Worm (Caenorhabditis elegans) whole organism, L4 larva: Measurements from ENCODE around the gene C34C6.9.

Source experiments
- F10B5.3 ChIP-seq: sonication (generic microtip); optimal IDR thresholded peaks from 2 replicates; lab custom pipeline; 2016; ENCODE audit warnings: mild to moderate bottlenecking, missing genetic modification characterization, missing compliant biosample characterization
- F44E2.7 ChIP-seq: fragments of 200-800 bp; sonication (Bioruptor generic); IDR thresholded peaks from 2 replicates; pipeline ENCODE4 v2.1.2; 2022; ENCODE audit warnings: missing genetic modification characterization, missing compliant biosample characterization
- T26A8.4 ChIP-seq: fragments of 200-800 bp; sonication (Bioruptor generic); IDR thresholded peaks from 2 replicates; pipeline ENCODE4 v1.3.6; 2022; ENCODE audit warnings: missing genetic modification characterization, missing compliant biosample characterization
- ZK546.5 ChIP-seq, 2 experiments: sonication (generic microtip); optimal IDR thresholded peaks; 2 replicates each; lab custom pipeline; 2017; ENCODE audit warnings: missing biosample characterization in 2 of 2, missing genetic modification characterization in 2 of 2
- aha-1 ChIP-seq: fragments of 150-350 bp; peaks from one replicate; lab custom pipeline; 2014; ENCODE audit warnings: missing biosample characterization, missing genetic modification characterization
- ama-1 ChIP-seq: fragments of 150-350 bp; optimal IDR thresholded peaks from 2 replicates; lab custom pipeline; 2014; ENCODE audit warnings: inconsistent platforms, mixed read lengths
- ceh-32 ChIP-seq: sonication (generic microtip); optimal IDR thresholded peaks from 2 replicates; lab custom pipeline; 2016; ENCODE audit warnings: mild to moderate bottlenecking, missing genetic modification characterization, missing compliant biosample characterization; ENCODE audit not compliant: poor library complexity
- ceh-62 ChIP-seq: sonication (generic microtip); optimal IDR thresholded peaks from 2 replicates; lab custom pipeline; 2017; ENCODE audit warnings: missing biosample characterization, missing genetic modification characterization
- ceh-82 ChIP-seq: sonication (generic microtip); optimal IDR thresholded peaks from 2 replicates; lab custom pipeline; 2017; ENCODE audit warnings: missing biosample characterization, missing genetic modification characterization
- daf-16 ChIP-seq, 3 experiments: sonication (generic microtip); optimal IDR thresholded peaks; 2 replicates each; lab custom pipeline; 2016 to 2017; ENCODE audit warnings: missing genetic modification characterization in 3 of 3, missing genetic modification reagents in 3 of 3, mild to moderate bottlenecking in 2 of 3, missing compliant biosample characterization in 2 of 3, missing biosample characterization in 1 of 3, moderate library complexity in 1 of 3
- daf-8 ChIP-seq: fragments of 200-800 bp; sonication (Bioruptor generic); IDR thresholded peaks from 2 replicates; pipeline ENCODE4 v1.3.6; 2022; ENCODE audit warnings: missing genetic modification characterization, missing compliant biosample characterization
- dmd-8 ChIP-seq: fragments of 200-800 bp; sonication (Bioruptor generic); IDR thresholded peaks from 2 replicates; pipeline ENCODE4 v1.3.6; 2022; ENCODE audit warnings: missing genetic modification characterization, missing compliant biosample characterization
- dmd-9 ChIP-seq: fragments of 200-800 bp; sonication (Bioruptor generic); IDR thresholded peaks from 2 replicates; pipeline ENCODE4 v1.3.6; 2022; ENCODE audit warnings: missing genetic modification reagents, missing genetic modification characterization, missing compliant biosample characterization
- dpl-1 ChIP-seq: fragments of 150-350 bp; optimal IDR thresholded peaks from 2 replicates; lab custom pipeline; 2014; ENCODE audit warnings: missing biosample characterization, missing genetic modification reagents, missing genetic modification characterization
- dve-1 ChIP-seq: sonication (generic microtip); optimal IDR thresholded peaks from 2 replicates; lab custom pipeline; 2017; ENCODE audit warnings: antibody characterized with exemption, mild to moderate bottlenecking, missing genetic modification characterization, missing compliant biosample characterization; ENCODE audit not compliant: insufficient read depth
- fkh-10 ChIP-seq: fragments of 150-350 bp; optimal IDR thresholded peaks from 2 replicates; lab custom pipeline; 2014; ENCODE audit warnings: missing biosample characterization, missing genetic modification reagents, missing genetic modification characterization
- hif-1 ChIP-seq, 2 experiments: sonication (generic microtip); optimal IDR thresholded peaks; 2 replicates each; lab custom pipeline; 2016 to 2017; ENCODE audit warnings: missing compliant biosample characterization in 2 of 2, missing genetic modification characterization in 2 of 2, missing genetic modification reagents in 2 of 2, missing genotype in 2 of 2, mild to moderate bottlenecking in 1 of 2
- hlh-11 ChIP-seq: fragments of 200-800 bp; sonication (Bioruptor generic); optimal IDR thresholded peaks from 2 replicates; lab custom pipeline; 2018; ENCODE audit warnings: mild to moderate bottlenecking, missing genetic modification characterization, missing compliant biosample characterization
- hlh-30 ChIP-seq: sonication (generic microtip); optimal IDR thresholded peaks from 2 replicates; lab custom pipeline; 2017; ENCODE audit warnings: antibody characterized with exemption, mild to moderate bottlenecking, missing genetic modification characterization, missing compliant biosample characterization; ENCODE audit not compliant: insufficient read depth
- lin-38 ChIP-seq: fragments of 200-800 bp; sonication (Bioruptor generic); IDR thresholded peaks from 2 replicates; pipeline ENCODE4 v1.3.6; 2022; ENCODE audit warnings: missing genetic modification reagents, missing genetic modification characterization, missing compliant biosample characterization
- lin-39 ChIP-seq: fragments of 150-350 bp; optimal IDR thresholded peaks from 2 replicates; lab custom pipeline; 2014; ENCODE audit warnings: missing biosample characterization, missing genetic modification reagents, missing genetic modification characterization
- lsy-2 ChIP-seq, 2 experiments: fragments of 150-350 bp in 1 of 2; sonication (generic microtip) in 1 of 2; optimal IDR thresholded peaks; 2 replicates each; lab custom pipeline; 2014 to 2017; ENCODE audit warnings: missing biosample characterization in 2 of 2, missing genetic modification characterization in 2 of 2
- mdl-1 ChIP-seq, 2 experiments: fragments of 150-350 bp in 1 of 2; sonication (generic microtip) in 1 of 2; optimal IDR thresholded peaks; 2 replicates each; lab custom pipeline; 2014 to 2017; ENCODE audit warnings: missing biosample characterization in 2 of 2, missing genetic modification characterization in 2 of 2
- mdt-29 ChIP-seq: fragments of 200-800 bp; sonication (Bioruptor generic); IDR thresholded peaks from 2 replicates; pipeline ENCODE4 v1.3.6; 2022; ENCODE audit warnings: missing genetic modification reagents, missing genetic modification characterization, missing compliant biosample characterization
- mes-2 ChIP-seq: sonication (generic microtip); optimal IDR thresholded peaks from 2 replicates; lab custom pipeline; 2016; ENCODE audit warnings: missing genotype, mild to moderate bottlenecking, missing genetic modification characterization, missing compliant biosample characterization; ENCODE audit not compliant: poor library complexity, severe bottlenecking
- mxl-3 ChIP-seq: fragments of 200-800 bp; sonication (Bioruptor generic); optimal IDR thresholded peaks from 2 replicates; lab custom pipeline; 2018; ENCODE audit warnings: mild to moderate bottlenecking, missing genetic modification characterization, missing compliant biosample characterization
- nhr-25 ChIP-seq: sonication (generic microtip); optimal IDR thresholded peaks from 2 replicates; lab custom pipeline; 2017; ENCODE audit warnings: missing genetic modification characterization, mild to moderate bottlenecking, missing compliant biosample characterization, antibody characterized with exemption, moderate library complexity, borderline replicate concordance; ENCODE audit not compliant: insufficient read depth
- nhr-28 ChIP-seq: fragments of 150-350 bp; optimal IDR thresholded peaks from 2 replicates; lab custom pipeline; 2014; ENCODE audit warnings: missing biosample characterization, missing genetic modification characterization
- nhr-41 ChIP-seq: fragments of 200-800 bp; sonication (Bioruptor generic); IDR thresholded peaks from 2 replicates; pipeline ENCODE4 v1.3.6; 2022; ENCODE audit warnings: missing genetic modification reagents, missing genetic modification characterization, missing compliant biosample characterization
- nhr-76 ChIP-seq: fragments of 150-350 bp; optimal IDR thresholded peaks from 2 replicates; lab custom pipeline; 2014; ENCODE audit warnings: missing biosample characterization, missing genetic modification characterization
- nhr-77 ChIP-seq: fragments of 150-350 bp; optimal IDR thresholded peaks from 2 replicates; lab custom pipeline; 2014; ENCODE audit warnings: missing biosample characterization, missing genetic modification characterization
- rbr-2 ChIP-seq: sonication (generic microtip); optimal IDR thresholded peaks from 2 replicates; lab custom pipeline; 2016; ENCODE audit warnings: missing genotype, missing genetic modification characterization, missing compliant biosample characterization
- set-16 ChIP-seq: fragments of 200-800 bp; sonication (Bioruptor generic); IDR thresholded peaks from 2 replicates; pipeline ENCODE4 v1.3.6; 2022; ENCODE audit warnings: missing genetic modification reagents, missing genetic modification characterization, missing compliant biosample characterization
- skn-1 ChIP-seq: fragments of 150-350 bp; optimal IDR thresholded peaks from 2 replicates; lab custom pipeline; 2014; ENCODE audit warnings: missing biosample characterization, missing genetic modification characterization
- spr-3 ChIP-seq: fragments of 200-800 bp; sonication (Bioruptor generic); optimal IDR thresholded peaks from 2 replicates; lab custom pipeline; 2018; ENCODE audit warnings: mild to moderate bottlenecking, missing genetic modification characterization, missing compliant biosample characterization
- tra-1 ChIP-seq: fragments of 200-800 bp; sonication (Bioruptor generic); IDR thresholded peaks from 2 replicates; pipeline ENCODE4 v1.3.6; 2022; ENCODE audit warnings: missing genetic modification reagents, missing genetic modification characterization, missing compliant biosample characterization
- unc-62 ChIP-seq, 3 experiments: fragments of 150-350 bp in 1 of 3; sonication (generic microtip); optimal IDR thresholded peaks in 2 of 3; peaks in 1 of 3; 1 replicate in 1 of 3; 2 replicates in 2 of 3; lab custom pipeline; 2014 to 2017; ENCODE audit warnings: missing biosample characterization in 3 of 3, missing genetic modification characterization in 3 of 3, missing genetic modification reagents in 3 of 3, missing genotype in 1 of 3
- zag-1 ChIP-seq: fragments of 150-350 bp; optimal IDR thresholded peaks from 2 replicates; lab custom pipeline; 2014; ENCODE audit warnings: missing biosample characterization, missing genetic modification characterization
- zip-11 ChIP-seq: fragments of 200-800 bp; sonication (Bioruptor generic); IDR thresholded peaks from 2 replicates; pipeline ENCODE4 v1.3.6; 2022; ENCODE audit warnings: missing genetic modification characterization, missing compliant biosample characterization

Gene C34C6.9

DNA sequence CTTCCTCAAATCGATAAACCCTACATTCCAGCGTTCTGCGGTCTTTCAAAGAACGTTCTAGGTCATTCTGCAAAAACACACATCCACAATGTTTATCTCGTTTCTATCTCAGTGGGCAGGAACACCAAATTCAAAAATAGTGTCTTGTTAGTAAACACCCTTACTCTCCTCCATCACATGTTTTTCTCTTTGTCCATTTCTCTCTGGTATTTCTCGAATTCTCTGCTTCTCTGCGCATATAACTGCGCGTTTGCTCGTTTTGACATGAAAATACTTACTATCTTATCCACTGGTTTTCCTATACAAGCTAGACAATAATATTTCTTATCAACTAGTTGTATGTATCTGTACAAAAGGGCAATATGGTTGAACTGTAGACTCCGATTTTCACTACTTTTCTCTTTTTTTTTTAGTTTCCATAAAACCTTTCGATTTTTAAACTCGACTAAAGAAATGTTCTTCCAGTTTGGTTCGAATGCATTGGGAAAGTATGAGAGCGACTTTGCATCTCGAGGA is 35.0 kb upstream of the C34C6.9 start, which contains the start of gene pyr-1:
Gene pyr-1, plus strand, starts transcription at position 466 of the 516 bp plus-strand sequence.
- TF ChIP-seq aha-1 (peak; percentile 4), hlh-30 (peak; percentile 72), rbr-2 (tag; lab: Kevin White, UChicago) (no peak), mes-2 (tag; lab: Kevin White, UChicago) (peak; percentile 23), dve-1 (tag; lab: Kevin White, UChicago) (peak; percentile 18), fkh-10 (GFP tag; lab: Kevin White, UChicago) (no peak), mdl-1 (tag; optimal IDR thresholded peaks at IDR 0.05; lab: Kevin White, UChicago) (peak in 1 of 2 experiments; percentile 64), ZK546.5 (tag; optimal IDR thresholded peaks at IDR 0.05; lab: Kevin White, UChicago) (no peak), unc-62 (GFP tag; optimal IDR thresholded peaks at IDR 0.05 in 1 of 2; lab: Kevin White, UChicago) (peak in 1 of 2 experiments; percentile 55), unc-62 (tag; optimal IDR thresholded peaks at IDR 0.05; lab: Kevin White, UChicago) (no peak), daf-16 (GFP tag; optimal IDR thresholded peaks at IDR 0.05; lab: Kevin White, UChicago) (peak in 1 of 2 experiments; percentile 90), daf-16 (tag; optimal IDR thresholded peaks at IDR 0.05; lab: Kevin White, UChicago) (peak; percentile 93), nhr-28 (tag; lab: Kevin White, UChicago) (peak; percentile 81)

DNA sequence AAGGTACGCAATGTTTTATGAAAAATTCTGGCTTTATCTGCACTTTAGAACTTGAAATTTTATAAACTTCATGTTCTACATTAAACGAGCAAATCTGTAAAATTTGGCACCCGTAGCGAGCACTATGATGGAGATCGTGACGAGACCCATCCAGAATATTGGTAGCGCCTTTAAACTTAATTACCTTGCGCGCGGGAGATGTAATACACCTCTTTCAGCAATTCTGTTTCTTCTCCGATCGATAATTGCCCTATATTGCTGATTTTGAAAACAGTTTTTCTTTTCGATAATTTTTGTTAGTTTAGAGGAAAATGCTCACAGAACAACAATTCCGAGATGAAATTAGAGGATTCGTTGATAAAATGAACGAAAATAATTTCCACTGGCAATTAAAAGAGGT is 26.9 kb upstream of the C34C6.9 start, which contains the start of gene atg-10:
Gene atg-10, plus strand, starts transcription at position 301 of the 400 bp plus-strand sequence.
- peak; percentile 43 for TF ChIP-seq ama-1 (lab: Kevin White, UChicago)
- no peak for TF ChIP-seq F10B5.3 (tag; lab: Kevin White, UChicago)
- peak in 1 of 2 experiments; percentile 5 for TF ChIP-seq unc-62 (GFP tag; optimal IDR thresholded peaks at IDR 0.05 in 1 of 2; lab: Kevin White, UChicago)
- TF ChIP-seq unc-62 (tag; optimal IDR thresholded peaks at IDR 0.05; lab: Kevin White, UChicago) = no peak
- TF ChIP-seq, all 104 proteins: peak for 2

DNA sequence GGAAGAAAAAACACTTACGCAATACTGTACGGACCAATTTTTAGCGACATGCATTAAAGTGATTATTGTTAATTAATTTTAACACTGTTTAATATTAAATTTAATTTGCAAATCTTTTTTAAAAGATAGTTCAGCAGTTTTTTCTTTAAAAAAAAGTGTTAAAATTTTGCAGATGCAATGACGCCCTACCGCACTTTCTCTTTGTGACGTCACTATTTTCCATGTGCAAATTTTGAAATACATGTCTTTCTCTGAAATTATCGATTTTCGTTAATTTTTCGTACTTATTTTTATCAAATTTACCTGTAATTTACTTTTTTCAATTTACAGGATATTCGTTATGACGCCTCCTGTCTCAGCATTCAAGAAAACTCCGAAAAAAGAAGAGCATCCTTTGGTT is 24.2 kb upstream of the C34C6.9 start, which contains the start of the genes piga-1 and eif-2Bepsilon:
Gene piga-1, minus strand, starts transcription at position 174 of the 400 bp plus-strand sequence.
Gene eif-2Bepsilon, plus strand, starts transcription at position 331 of the 400 bp plus-strand sequence.
- TF ChIP-seq rbr-2 (tag; lab: Kevin White, UChicago) (peak; percentile 16), dpl-1 (GFP tag; lab: Kevin White, UChicago) (peak; percentile 49), daf-8 (no peak), mdt-29 (GFP tag; lab: Robert Waterston, UW) (no peak), lin-39 (tag; lab: Kevin White, UChicago) (no peak), dve-1 (tag; lab: Kevin White, UChicago) (peak; percentile 22), nhr-77 (tag; lab: Kevin White, UChicago) (peak; percentile 16), zip-11 (GFP tag; lab: Robert Waterston, UW) (no peak), hif-1 (tag; optimal IDR thresholded peaks at IDR 0.05; lab: Kevin White, UChicago) (peak in 1 of 2 experiments; percentile 3), mes-2 (tag; lab: Kevin White, UChicago) (peak; percentile 53), mdl-1 (tag; optimal IDR thresholded peaks at IDR 0.05; lab: Kevin White, UChicago) (peak in 1 of 2 experiments; percentile 75), lin-38 (GFP tag; lab: Robert Waterston, UW) (peak; percentile 90), tra-1 (GFP tag; lab: Robert Waterston, UW) (no peak), mxl-3 (GFP tag; lab: Kevin White, UChicago) (peak; percentile 24)
- TF ChIP-seq, all 104 proteins: peak for 9

DNA sequence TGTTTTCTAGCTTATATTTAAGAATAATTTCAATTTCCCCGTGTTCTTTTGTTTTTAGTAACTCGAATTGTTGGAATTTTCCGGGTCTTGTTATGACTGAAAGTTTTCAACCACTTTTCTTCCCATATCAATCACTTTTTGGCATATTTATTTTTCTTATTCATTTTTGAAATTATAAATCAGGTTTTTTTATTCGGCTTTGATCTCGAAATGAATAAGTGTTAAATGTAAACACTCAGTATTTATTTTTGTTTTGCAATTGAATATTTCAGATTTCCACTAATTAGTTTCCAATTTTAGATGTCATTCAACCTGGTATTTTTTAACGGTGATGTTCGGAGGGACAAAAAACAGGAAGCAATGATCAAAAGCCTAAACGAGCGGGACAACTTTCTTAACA is 21.2 kb upstream of the C34C6.9 start, which contains the start of gene etc-1:
Gene etc-1, plus strand, starts transcription at position 301 of the 400 bp plus-strand sequence.
- no peak for TF ChIP-seq lsy-2 (tag; optimal IDR thresholded peaks at IDR 0.05; lab: Kevin White, UChicago)
- peak in 1 of 2 experiments; percentile 34 for TF ChIP-seq unc-62 (GFP tag; optimal IDR thresholded peaks at IDR 0.05 in 1 of 2; lab: Kevin White, UChicago)
- no peak for TF ChIP-seq unc-62 (tag; optimal IDR thresholded peaks at IDR 0.05; lab: Kevin White, UChicago)
- no peak for TF ChIP-seq ceh-62 (tag; lab: Kevin White, UChicago)
- peak; percentile 11 for TF ChIP-seq ama-1 (lab: Kevin White, UChicago)
- TF ChIP-seq, all 104 proteins: peak for 2

DNA sequence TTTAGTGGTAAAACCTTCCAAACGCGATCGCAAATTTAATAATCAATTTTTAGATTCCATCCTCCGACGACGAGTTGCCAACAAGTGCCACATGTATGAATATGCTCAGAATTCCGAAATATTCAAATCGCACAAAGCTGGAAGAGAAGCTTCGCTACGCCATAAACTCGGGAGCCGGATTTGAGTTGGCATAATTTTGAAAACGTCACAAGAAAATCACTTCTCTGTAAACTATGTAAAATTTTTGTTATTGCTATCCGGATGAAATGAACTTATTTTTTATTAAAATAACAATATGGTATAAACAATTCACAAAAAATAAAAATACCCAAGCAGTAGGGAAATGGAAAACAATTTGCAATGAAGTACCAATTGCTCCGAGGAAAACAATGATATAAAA is 16.9 kb upstream of the C34C6.9 start:
- TF ChIP-seq T26A8.4 = no peak
- no peak for TF ChIP-seq nhr-76 (tag; lab: Kevin White, UChicago)
- TF ChIP-seq ceh-32 = no peak
- TF ChIP-seq spr-3 (GFP tag; lab: Kevin White, UChicago) = no peak
- TF ChIP-seq nhr-41 = no peak
- TF ChIP-seq nhr-25 = no peak
- no peak for TF ChIP-seq ama-1 (lab: Kevin White, UChicago)
- TF ChIP-seq daf-8 = no peak
- no peak for TF ChIP-seq dmd-9 (GFP tag; lab: Robert Waterston, UW)
- TF ChIP-seq zag-1 (tag; lab: Kevin White, UChicago) = no peak
- TF ChIP-seq set-16 (GFP tag; lab: Robert Waterston, UW) = no peak
- TF ChIP-seq F44E2.7 = no peak
- no peak for TF ChIP-seq skn-1 (tag; lab: Kevin White, UChicago)
- TF ChIP-seq ceh-82 (tag; lab: Kevin White, UChicago) = no peak
- no peak for TF ChIP-seq dmd-8 (GFP tag; lab: Robert Waterston, UW)
- no peak for TF ChIP-seq hlh-11
